Fruit fly (Drosophila melanogaster): ENCODE results near the gene CG11052.

DNA sequence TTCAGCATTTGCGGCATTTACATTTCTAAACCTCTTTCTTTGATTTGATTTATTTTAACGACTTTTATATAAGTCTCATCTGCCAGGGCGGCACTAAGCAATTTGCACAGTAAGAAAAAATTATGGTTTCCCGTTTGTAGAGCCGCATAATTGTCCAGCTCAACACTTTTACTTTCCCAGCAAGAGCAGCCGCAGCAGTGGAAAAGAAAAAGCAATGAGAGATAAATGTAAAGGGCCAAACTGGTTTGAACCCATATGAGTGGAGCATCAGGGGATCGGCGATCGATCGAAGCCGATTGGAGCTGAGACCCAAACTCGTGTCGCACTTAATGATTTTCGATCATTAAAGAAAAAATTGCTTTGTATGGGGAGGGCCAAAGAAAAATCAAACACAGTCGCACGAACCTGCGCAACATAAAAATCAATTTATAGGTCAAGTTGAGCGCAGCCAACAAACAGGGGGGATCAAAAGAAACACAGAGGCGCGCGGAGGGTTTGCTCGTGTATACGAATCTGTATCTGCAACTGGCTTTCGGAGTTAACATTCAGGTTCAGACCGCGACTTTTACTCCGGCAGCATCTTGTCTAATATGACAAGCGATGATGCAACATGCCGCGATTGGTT, 18.2 kb downstream of the CG11052 start:
- TF ChIP-seq CG6163 (GFP tag; IDR thresholded peaks at IDR 0.05) (no peak), CG15336 (GFP tag; IDR thresholded peaks at IDR 0.05) (no peak), dsx (GFP tag; optimal IDR thresholded peaks at IDR 0.05; ENCODE audit: poor library complexity, severe bottlenecking) (no peak), dac (GFP tag; optimal IDR thresholded peaks at IDR 0.05) (no peak), CG6808 (GFP tag; optimal IDR thresholded peaks at IDR 0.05) (no peak), CG11762 (GFP tag; optimal IDR thresholded peaks at IDR 0.05; ENCODE audit: insufficient read depth) (no peak), CG6854 (GFP tag; optimal IDR thresholded peaks at IDR 0.05) (no peak), CG7368 (GFP tag; optimal IDR thresholded peaks at IDR 0.05) (no peak), Sox102F (GFP tag; optimal IDR thresholded peaks at IDR 0.05) (no peak)

Data from whole organism, prepupa.